Fruit fly (Drosophila melanogaster) whole organism: ENCODE data around the gene CG4404.

ENCODE experiments used
- CG8478 ChIP-seq: fragments of >200 bp; optimal IDR thresholded peaks from 2 replicates; lab custom pipeline; 2018; ENCODE audit warnings: inconsistent platforms
- Dll ChIP-seq: fragments of >200 bp; optimal IDR thresholded peaks from 2 replicates; lab custom pipeline; 2017
- EcR ChIP-seq, 2 experiments: fragments of >200 bp; optimal IDR thresholded peaks; 2 replicates each; lab custom pipeline; 2017; ENCODE audit warnings: missing biosample characterization in 2 of 2, missing genetic modification characterization in 2 of 2, missing genetic modification reagents in 2 of 2
- pan ChIP-seq: fragments of >200 bp; optimal IDR thresholded peaks from 2 replicates; lab custom pipeline; 2017
- psq ChIP-seq: fragments of >200 bp; optimal IDR thresholded peaks from 2 replicates; lab custom pipeline; 2017
- usp ChIP-seq: fragments of >200 bp; optimal IDR thresholded peaks from 2 replicates; lab custom pipeline; 2017; ENCODE audit warnings: missing biosample characterization, missing genetic modification characterization, mixed read lengths

The CG4404 gene

dm6 chrX:12897150-12897549, 8.7 kb downstream of the CG4404 start, which contains the start of gene Pde9:
TSS of gene Pde9 (minus strand) at chrX:12897327.
- TF ChIP-seq EcR (GFP tag; optimal IDR thresholded peaks at IDR 0.05; lab: Kevin White, UChicago) (no peak), pan (lab: Kevin White, UChicago) (no peak), usp (GFP tag; lab: Kevin White, UChicago) (no peak), CG8478 (no peak), psq (lab: Kevin White, UChicago) (no peak), Dll (lab: Kevin White, UChicago) (no peak)

dm6 chrX:12896393-12896792, 9.4 kb downstream of the CG4404 start:
- TF ChIP-seq psq (lab: Kevin White, UChicago) (no peak), pan (lab: Kevin White, UChicago) (no peak), usp (GFP tag; lab: Kevin White, UChicago) (no peak), EcR (GFP tag; optimal IDR thresholded peaks at IDR 0.05; lab: Kevin White, UChicago) (no peak), Dll (lab: Kevin White, UChicago) (no peak), CG8478 (no peak)

- TF ChIP-seq pan (lab: Kevin White, UChicago), result no peak
- no peak for TF ChIP-seq usp (GFP tag; lab: Kevin White, UChicago)
- TF ChIP-seq Dll (lab: Kevin White, UChicago), result no peak
- no peak for TF ChIP-seq CG8478
- no peak for TF ChIP-seq psq (lab: Kevin White, UChicago)
- TF ChIP-seq EcR (GFP tag; optimal IDR thresholded peaks at IDR 0.05; lab: Kevin White, UChicago), result no peak
Observed at dm6 chrX:12895114-12895723, 10.6 kb downstream of the CG4404 start.

dm6 chrX:12893969-12894368, 11.8 kb downstream of the CG4404 start:
- TF ChIP-seq psq (lab: Kevin White, UChicago) (no peak), pan (lab: Kevin White, UChicago) (no peak), CG8478 (no peak), EcR (GFP tag; optimal IDR thresholded peaks at IDR 0.05; lab: Kevin White, UChicago) (no peak), Dll (lab: Kevin White, UChicago) (no peak), usp (GFP tag; lab: Kevin White, UChicago) (no peak)

dm6 chrX:12891322-12892159, 14.3 kb downstream of the CG4404 start:
- no peak for TF ChIP-seq pan (lab: Kevin White, UChicago)
- no peak for TF ChIP-seq Dll (lab: Kevin White, UChicago)
- TF ChIP-seq psq (lab: Kevin White, UChicago), result no peak
- no peak for TF ChIP-seq EcR (GFP tag; optimal IDR thresholded peaks at IDR 0.05; lab: Kevin White, UChicago)
- no peak for TF ChIP-seq CG8478
- no peak for TF ChIP-seq usp (GFP tag; lab: Kevin White, UChicago)

dm6 chrX:12890826-12891175, 15.0 kb downstream of the CG4404 start:
- TF ChIP-seq Dll (lab: Kevin White, UChicago), result no peak

- TF ChIP-seq usp (GFP tag; lab: Kevin White, UChicago) (no peak), Dll (lab: Kevin White, UChicago) (no peak), CG8478 (no peak), EcR (GFP tag; optimal IDR thresholded peaks at IDR 0.05; lab: Kevin White, UChicago) (no peak), psq (lab: Kevin White, UChicago) (no peak), pan (lab: Kevin White, UChicago) (no peak)
Observed at dm6 chrX:12890166-12890825, 15.5 kb downstream of the CG4404 start.

- no peak for TF ChIP-seq EcR (GFP tag; optimal IDR thresholded peaks at IDR 0.05; lab: Kevin White, UChicago)
- TF ChIP-seq Dll (lab: Kevin White, UChicago), result no peak
- no peak for TF ChIP-seq psq (lab: Kevin White, UChicago)
- no peak for TF ChIP-seq pan (lab: Kevin White, UChicago)
- TF ChIP-seq CG8478, result no peak
- no peak for TF ChIP-seq usp (GFP tag; lab: Kevin White, UChicago)
Observed at dm6 chrX:12889075-12889474, 16.7 kb downstream of the CG4404 start.

dm6 chrX:12887549-12887948, 18.3 kb downstream of the CG4404 start:
- no peak for TF ChIP-seq usp (GFP tag; lab: Kevin White, UChicago)
- TF ChIP-seq Dll (lab: Kevin White, UChicago), result no peak
- TF ChIP-seq pan (lab: Kevin White, UChicago), result no peak
- no peak for TF ChIP-seq psq (lab: Kevin White, UChicago)
- TF ChIP-seq EcR (GFP tag; optimal IDR thresholded peaks at IDR 0.05; lab: Kevin White, UChicago), result no peak
- TF ChIP-seq CG8478, result no peak

- TF ChIP-seq EcR (GFP tag; optimal IDR thresholded peaks at IDR 0.05; lab: Kevin White, UChicago) (no peak), CG8478 (no peak), Dll (lab: Kevin White, UChicago) (no peak), psq (lab: Kevin White, UChicago) (no peak), pan (lab: Kevin White, UChicago) (no peak), usp (GFP tag; lab: Kevin White, UChicago) (no peak)
Observed at dm6 chrX:12886543-12886942, 19.3 kb downstream of the CG4404 start.

- no peak for TF ChIP-seq Dll (lab: Kevin White, UChicago)
- no peak for TF ChIP-seq usp (GFP tag; lab: Kevin White, UChicago)
- no peak for TF ChIP-seq EcR (GFP tag; optimal IDR thresholded peaks at IDR 0.05; lab: Kevin White, UChicago)
- TF ChIP-seq CG8478, result no peak
- TF ChIP-seq psq (lab: Kevin White, UChicago), result no peak
- TF ChIP-seq pan (lab: Kevin White, UChicago), result no peak
Observed at dm6 chrX:12869850-12870249, 36.0 kb downstream of the CG4404 start.
